Fruit fly (Drosophila melanogaster): ENCODE measurements around the gene FMRFaR.

FMRFaR gene

dm6 chr3L:3058970-3059883 is 57.7 kb downstream of the FMRFaR start (continued):
- TF ChIP-seq CG2199 (GFP tag; IDR thresholded peaks at IDR 0.05), result peak; percentile 97
- no peak for TF ChIP-seq CG4820 (GFP tag; optimal IDR thresholded peaks at IDR 0.05)
- TF ChIP-seq fru (optimal IDR thresholded peaks at IDR 0.05), result no peak
- peak; percentile 47 for TF ChIP-seq gsb-n (tag; optimal IDR thresholded peaks at IDR 0.05)
- no peak for TF ChIP-seq bbx (GFP tag; IDR thresholded peaks at IDR 0.05; ENCODE audit: partially characterized antibody)
- TF ChIP-seq wek (GFP tag; optimal IDR thresholded peaks at IDR 0.05), result no peak
- peak; percentile 87 for TF ChIP-seq sens (GFP tag)
- no peak for TF ChIP-seq CG33213 (GFP tag; optimal IDR thresholded peaks at IDR 0.05)
- TF ChIP-seq Gug (GFP tag; IDR thresholded peaks at IDR 0.05), result no peak
- TF ChIP-seq crc (GFP tag; optimal IDR thresholded peaks at IDR 0.05), result no peak
- no peak for TF ChIP-seq Usf (GFP tag; optimal IDR thresholded peaks at IDR 0.05)
- TF ChIP-seq ssp (GFP tag; IDR thresholded peaks at IDR 0.05), result no peak
- TF ChIP-seq exex (tag; optimal IDR thresholded peaks at IDR 0.05), result peak; percentile 21
- TF ChIP-seq her (GFP tag; optimal IDR thresholded peaks at IDR 0.05), result no peak
- TF ChIP-seq fd96Cb (tag; optimal IDR thresholded peaks at IDR 0.05), result peak; percentile 13
- peak in 1 of 2 experiments; percentile 36 for TF ChIP-seq Pdp1 (GFP tag; optimal IDR thresholded peaks at IDR 0.05)
- no peak for TF ChIP-seq Antp (GFP tag; optimal IDR thresholded peaks at IDR 0.05)
- TF ChIP-seq CG30020 (tag; optimal IDR thresholded peaks at IDR 0.05), result no peak
- TF ChIP-seq CG2116 (GFP tag; optimal IDR thresholded peaks at IDR 0.05), result no peak
- peak; percentile 63 for TF ChIP-seq CG10979 (tag; optimal IDR thresholded peaks at IDR 0.05)
- TF ChIP-seq CG8924 (tag; optimal IDR thresholded peaks at IDR 0.05), result peak; percentile 35
- no peak for TF ChIP-seq Hmr (GFP tag; optimal IDR thresholded peaks at IDR 0.05)
- no peak for TF ChIP-seq Scr (GFP tag; IDR thresholded peaks at IDR 0.05; ENCODE audit: partially characterized antibody)
- TF ChIP-seq CG2120 (GFP tag; optimal IDR thresholded peaks at IDR 0.05), result no peak
- TF ChIP-seq dmrt99B (tag; optimal IDR thresholded peaks at IDR 0.05), result peak; percentile 50
- no peak for TF ChIP-seq mam (GFP tag; optimal IDR thresholded peaks at IDR 0.05)
- TF ChIP-seq CG12299 (tag; optimal IDR thresholded peaks at IDR 0.05), result peak; percentile 20
- no peak for TF ChIP-seq Mrtf (GFP tag; IDR thresholded peaks at IDR 0.05)
- TF ChIP-seq CG10654 (GFP tag; optimal IDR thresholded peaks at IDR 0.05), result no peak
- TF ChIP-seq CG12155 (GFP tag; optimal IDR thresholded peaks at IDR 0.05), result no peak
- TF ChIP-seq CG7271 (tag; optimal IDR thresholded peaks at IDR 0.05), result no peak
- no peak for TF ChIP-seq Fer3 (tag; optimal IDR thresholded peaks at IDR 0.05)
- peak; percentile 35; the same call in 1 of the 3 replicates for TF ChIP-seq dysf (GFP tag; IDR thresholded peaks at IDR 0.05)
- no peak for TF ChIP-seq CG12071 (GFP tag; optimal IDR thresholded peaks at IDR 0.05)
- no peak for TF ChIP-seq B-H2 (GFP tag; optimal IDR thresholded peaks at IDR 0.05)
- TF ChIP-seq Meics (GFP tag; optimal IDR thresholded peaks at IDR 0.05), result no peak
- no peak for TF ChIP-seq CG32532 (GFP tag; IDR thresholded peaks at IDR 0.05)
- no peak for TF ChIP-seq CG3838 (GFP tag; optimal IDR thresholded peaks at IDR 0.05)
- TF ChIP-seq sr (GFP tag; IDR thresholded peaks at IDR 0.05), result no peak
- no peak for TF ChIP-seq Fer2 (tag; optimal IDR thresholded peaks at IDR 0.05)
- peak; percentile 44 for TF ChIP-seq pros (GFP tag; optimal IDR thresholded peaks at IDR 0.05)
- no peak for TF ChIP-seq usp (GFP tag; optimal IDR thresholded peaks at IDR 0.05)
- TF ChIP-seq CG5180 (GFP tag; optimal IDR thresholded peaks at IDR 0.05), result peak; percentile 30
- TF ChIP-seq CG7963 (GFP tag; IDR thresholded peaks at IDR 0.05; ENCODE audit: partially characterized antibody), result no peak
- TF ChIP-seq Ssrp (tag; optimal IDR thresholded peaks at IDR 0.05), result peak; percentile 45
- peak; percentile 19 for TF ChIP-seq CG2875 (GFP tag; optimal IDR thresholded peaks at IDR 0.05)
- TF ChIP-seq Six4 (GFP tag; optimal IDR thresholded peaks at IDR 0.05), result no peak
- TF ChIP-seq CG9215 (GFP tag; IDR thresholded peaks at IDR 0.05), result no peak
- TF ChIP-seq caup (GFP tag; optimal IDR thresholded peaks at IDR 0.05; ENCODE audit: severe bottlenecking), result no peak
